Worm (Caenorhabditis elegans) whole organism, L2 larva: ENCODE results near the gene mak-1.
A peak's percentile ranks its signal among the peaks of the same experiment; 100 is the strongest.

Experiments used
- C34F6.9 ChIP-seq: fragments of 150-350 bp; optimal IDR thresholded peaks from 2 replicates; lab custom pipeline; 2014; ENCODE audit warnings: missing biosample characterization, missing genetic modification characterization
- F13H6.1 ChIP-seq: sonication (generic microtip); optimal IDR thresholded peaks from 2 replicates; lab custom pipeline; 2016; ENCODE audit warnings: missing genetic modification characterization, missing compliant biosample characterization
- R02D3.7 ChIP-seq: fragments of 150-350 bp; optimal IDR thresholded peaks from 2 replicates; lab custom pipeline; 2014; ENCODE audit warnings: missing biosample characterization, missing genetic modification characterization
- Y55F3AM.14 ChIP-seq: fragments of 200-800 bp; sonication (Bioruptor generic); optimal IDR thresholded peaks from 2 replicates; lab custom pipeline; 2018; ENCODE audit warnings: mild to moderate bottlenecking, missing genetic modification characterization, missing compliant biosample characterization
- alr-1 ChIP-seq: fragments of 150-350 bp; optimal IDR thresholded peaks from 2 replicates; lab custom pipeline; 2014; ENCODE audit warnings: missing biosample characterization, missing genetic modification characterization
- aly-2 ChIP-seq: fragments of 150-350 bp; optimal IDR thresholded peaks from 2 replicates; lab custom pipeline; 2014; ENCODE audit warnings: missing biosample characterization, missing genetic modification characterization
- ama-1 ChIP-seq: fragments of 150-350 bp; optimal IDR thresholded peaks from 2 replicates; lab custom pipeline; 2018; ENCODE audit warnings: inconsistent platforms
- blmp-1 ChIP-seq: sonication (generic microtip); optimal IDR thresholded peaks from 2 replicates; lab custom pipeline; 2017; ENCODE audit warnings: missing genetic modification characterization, mild to moderate bottlenecking, missing compliant biosample characterization, antibody characterized with exemption, moderate library complexity; ENCODE audit not compliant: insufficient read depth
- ceh-16 ChIP-seq: fragments of 150-350 bp; optimal IDR thresholded peaks from 2 replicates; lab custom pipeline; 2014; ENCODE audit warnings: missing biosample characterization, missing genetic modification characterization
- ceh-82 ChIP-seq: fragments of 150-350 bp; optimal IDR thresholded peaks from 2 replicates; lab custom pipeline; 2014; ENCODE audit warnings: missing biosample characterization, missing genetic modification characterization
- crh-2 ChIP-seq: sonication (generic microtip); optimal IDR thresholded peaks from 2 replicates; lab custom pipeline; 2017; ENCODE audit warnings: missing biosample characterization, missing genetic modification characterization
- dmd-4 ChIP-seq: sonication (generic microtip); optimal IDR thresholded peaks from 2 replicates; lab custom pipeline; 2017; ENCODE audit warnings: missing biosample characterization, missing genetic modification characterization
- egl-27 ChIP-seq: sonication (generic microtip); optimal IDR thresholded peaks from 3 replicates; lab custom pipeline; 2017; ENCODE audit warnings: missing biosample characterization, missing genetic modification reagents, missing genetic modification characterization
- elt-1 ChIP-seq: fragments of 150-350 bp; optimal IDR thresholded peaks from 2 replicates; lab custom pipeline; 2014; ENCODE audit warnings: missing biosample characterization, missing genetic modification characterization
- elt-3 ChIP-seq: sonication (generic microtip); optimal IDR thresholded peaks from 2 replicates; lab custom pipeline; 2017; ENCODE audit warnings: missing biosample characterization, missing genetic modification characterization
- fos-1 ChIP-seq: fragments of 150-350 bp; optimal IDR thresholded peaks from 2 replicates; lab custom pipeline; 2014; ENCODE audit warnings: missing biosample characterization, missing genetic modification characterization
- gmeb-1 ChIP-seq: fragments of 150-350 bp; optimal IDR thresholded peaks from 2 replicates; lab custom pipeline; 2014; ENCODE audit warnings: missing biosample characterization, missing genetic modification characterization
- lin-11 ChIP-seq: fragments of 150-350 bp; sonication (generic microtip); optimal IDR thresholded peaks from 2 replicates; lab custom pipeline; 2014; ENCODE audit warnings: missing biosample characterization, missing genetic modification characterization, inconsistent platforms, mixed read lengths
- lin-13 ChIP-seq: fragments of 150-350 bp; optimal IDR thresholded peaks from 2 replicates; lab custom pipeline; 2014; ENCODE audit warnings: missing biosample characterization, missing genetic modification reagents, missing genetic modification characterization
- lin-39 ChIP-seq: fragments of 150-350 bp; optimal IDR thresholded peaks from 2 replicates; lab custom pipeline; 2014; ENCODE audit warnings: missing biosample characterization, missing genetic modification reagents, missing genetic modification characterization
- lsy-2 ChIP-seq, 2 experiments: fragments of 150-350 bp in 1 of 2; sonication (generic microtip) in 1 of 2; optimal IDR thresholded peaks; 2 replicates each; lab custom pipeline; 2014 to 2017; ENCODE audit warnings: missing biosample characterization in 2 of 2, missing genetic modification characterization in 2 of 2
- mbf-1 ChIP-seq: sonication (generic microtip); optimal IDR thresholded peaks from 2 replicates; lab custom pipeline; 2017; ENCODE audit warnings: missing biosample characterization, missing genetic modification characterization
- mdl-1 ChIP-seq, 2 experiments: fragments of 150-350 bp in 1 of 2; sonication (generic microtip) in 1 of 2; optimal IDR thresholded peaks; 2 replicates each; lab custom pipeline; 2017; ENCODE audit warnings: missing biosample characterization in 2 of 2, missing genetic modification characterization in 2 of 2
- nhr-10 ChIP-seq: sonication (generic microtip); optimal IDR thresholded peaks from 2 replicates; lab custom pipeline; 2017; ENCODE audit warnings: missing biosample characterization, missing genetic modification characterization
- nhr-11 ChIP-seq: fragments of 150-350 bp; optimal IDR thresholded peaks from 2 replicates; lab custom pipeline; 2014; ENCODE audit warnings: missing biosample characterization, missing genetic modification characterization
- nhr-12 ChIP-seq: fragments of 150-350 bp; optimal IDR thresholded peaks from 2 replicates; lab custom pipeline; 2014; ENCODE audit warnings: missing biosample characterization, missing genetic modification characterization
- nhr-129 ChIP-seq: fragments of 150-350 bp; optimal IDR thresholded peaks from 2 replicates; lab custom pipeline; 2014; ENCODE audit warnings: missing biosample characterization, missing genetic modification characterization
- nhr-23 ChIP-seq: fragments of 150-350 bp; optimal IDR thresholded peaks from 2 replicates; lab custom pipeline; 2014; ENCODE audit warnings: missing biosample characterization, missing genetic modification reagents, missing genetic modification characterization
- nhr-237 ChIP-seq: fragments of 150-350 bp; optimal IDR thresholded peaks from 2 replicates; lab custom pipeline; 2014; ENCODE audit warnings: missing biosample characterization, missing genetic modification characterization
- nhr-25 ChIP-seq: fragments of 150-350 bp; sonication (generic microtip); optimal IDR thresholded peaks from 3 replicates; lab custom pipeline; 2014; ENCODE audit warnings: missing biosample characterization, missing genetic modification characterization
- nhr-6 ChIP-seq: fragments of 150-350 bp; optimal IDR thresholded peaks from 2 replicates; lab custom pipeline; 2014; ENCODE audit warnings: missing biosample characterization, missing genetic modification characterization
- nhr-77 ChIP-seq: fragments of 150-350 bp; optimal IDR thresholded peaks from 2 replicates; lab custom pipeline; 2014; ENCODE audit warnings: missing biosample characterization, missing genetic modification characterization
- sem-4 ChIP-seq: fragments of 150-350 bp; optimal IDR thresholded peaks from 2 replicates; lab custom pipeline; 2014; ENCODE audit warnings: missing biosample characterization, missing genetic modification reagents, missing genetic modification characterization
- skn-1 ChIP-seq: sonication (generic microtip); optimal IDR thresholded peaks from 2 replicates; lab custom pipeline; 2017; ENCODE audit warnings: missing biosample characterization, missing genetic modification characterization
- sma-3 ChIP-seq: sonication (generic microtip); optimal IDR thresholded peaks from 2 replicates; lab custom pipeline; 2016; ENCODE audit warnings: missing genetic modification reagents, missing genetic modification characterization, missing compliant biosample characterization
- sma-9 ChIP-seq, 2 experiments: fragments of 150-350 bp in 1 of 2; sonication (generic microtip) in 1 of 2; optimal IDR thresholded peaks; 2 replicates each; lab custom pipeline; 2014 to 2016; ENCODE audit warnings: missing genetic modification characterization in 2 of 2, mild to moderate bottlenecking in 1 of 2, missing biosample characterization in 1 of 2, missing compliant biosample characterization in 1 of 2, missing genetic modification reagents in 1 of 2, moderate library complexity in 1 of 2
- unc-39 ChIP-seq: fragments of 150-350 bp; optimal IDR thresholded peaks from 2 replicates; lab custom pipeline; 2014; ENCODE audit warnings: missing biosample characterization, missing genetic modification characterization
- unc-62 ChIP-seq: fragments of 150-350 bp; optimal IDR thresholded peaks from 2 replicates; lab custom pipeline; 2014; ENCODE audit warnings: missing biosample characterization, missing genetic modification reagents, missing genetic modification characterization
- ztf-1 ChIP-seq: fragments of 200-800 bp; sonication (Bioruptor generic); conservative IDR thresholded peaks from 2 replicates; pipeline ENCODE4 v1.3.6; 2022; ENCODE audit warnings: missing genetic modification characterization, missing compliant biosample characterization
- ztf-11 ChIP-seq: sonication (generic microtip); optimal IDR thresholded peaks from 2 replicates; lab custom pipeline; 2017; ENCODE audit warnings: missing biosample characterization, missing genetic modification characterization
- ztf-4 ChIP-seq: fragments of 150-350 bp; optimal IDR thresholded peaks from 2 replicates; lab custom pipeline; 2014; ENCODE audit warnings: missing biosample characterization, missing genetic modification characterization

The mak-1 gene

ce11 chrII:8740326-8740949, 3.4 kb upstream of the mak-1 start (continued):
- TF ChIP-seq nhr-25 (tag; lab: Kevin White, UChicago) = peak; percentile 77
- TF ChIP-seq lin-13 = peak; percentile 5
- TF ChIP-seq gmeb-1 (tag; lab: Kevin White, UChicago) = peak; percentile 14
- peak; percentile 38 for TF ChIP-seq egl-27 (tag; lab: Kevin White, UChicago)
- TF ChIP-seq ztf-11 (tag; lab: Kevin White, UChicago) = no peak
- no peak for TF ChIP-seq lin-11 (tag; lab: Kevin White, UChicago)
- no peak for TF ChIP-seq unc-39 (tag; lab: Kevin White, UChicago)
- no peak for TF ChIP-seq alr-1 (tag; lab: Kevin White, UChicago)
- no peak for TF ChIP-seq ceh-16 (tag; lab: Kevin White, UChicago)
- no peak for TF ChIP-seq skn-1 (tag; lab: Kevin White, UChicago)
- no peak for TF ChIP-seq elt-1 (tag; lab: Kevin White, UChicago)
- no peak for TF ChIP-seq sem-4 (tag; lab: Kevin White, UChicago)
- no peak for TF ChIP-seq ama-1 (lab: Kevin White, UChicago)
- TF ChIP-seq mdl-1 (tag; optimal IDR thresholded peaks at IDR 0.05; lab: Kevin White, UChicago) = peak; percentile 58 to 62
- TF ChIP-seq ztf-1 (GFP tag; lab: Robert Waterston, UW) = no peak
- TF ChIP-seq lsy-2 (tag; optimal IDR thresholded peaks at IDR 0.05; lab: Kevin White, UChicago) = peak in 1 of 2 experiments; percentile 40
- peak; percentile 46 for TF ChIP-seq Y55F3AM.14 (GFP tag; lab: Kevin White, UChicago)
- peak; percentile 42 for TF ChIP-seq F13H6.1 (tag; lab: Kevin White, UChicago)
- no peak for TF ChIP-seq ceh-82 (tag; lab: Kevin White, UChicago)
- no peak for TF ChIP-seq nhr-11 (tag; lab: Kevin White, UChicago)

- TF ChIP-seq lin-13 (peak; percentile 1), nhr-237 (tag; lab: Kevin White, UChicago) (no peak), nhr-12 (tag; lab: Kevin White, UChicago) (no peak), ceh-82 (tag; lab: Kevin White, UChicago) (no peak), Y55F3AM.14 (GFP tag; lab: Kevin White, UChicago) (no peak), sma-3 (GFP tag; lab: Kevin White, UChicago) (no peak), lsy-2 (tag; optimal IDR thresholded peaks at IDR 0.05; lab: Kevin White, UChicago) (peak in 1 of 2 experiments; percentile 48), nhr-23 (tag; lab: Kevin White, UChicago) (no peak), mdl-1 (tag; optimal IDR thresholded peaks at IDR 0.05; lab: Kevin White, UChicago) (peak in 1 of 2 experiments; percentile 74), crh-2 (tag; lab: Kevin White, UChicago) (no peak), ama-1 (lab: Kevin White, UChicago) (peak; percentile 28), sma-9 (GFP tag; optimal IDR thresholded peaks at IDR 0.05; lab: Kevin White, UChicago) (peak; percentile 97), sma-9 (tag; optimal IDR thresholded peaks at IDR 0.05; lab: Kevin White, UChicago) (no peak), nhr-10 (tag; lab: Kevin White, UChicago) (no peak), ztf-1 (GFP tag; lab: Robert Waterston, UW) (no peak), unc-39 (tag; lab: Kevin White, UChicago) (no peak), nhr-25 (tag; lab: Kevin White, UChicago) (no peak), nhr-6 (tag; lab: Kevin White, UChicago) (peak; percentile 29), lin-11 (tag; lab: Kevin White, UChicago) (no peak), ztf-11 (tag; lab: Kevin White, UChicago) (no peak), elt-3 (no peak), aly-2 (tag; lab: Kevin White, UChicago) (no peak), nhr-77 (no peak), ztf-4 (tag; lab: Kevin White, UChicago) (peak; percentile 15), blmp-1 (tag; lab: Kevin White, UChicago) (no peak), ceh-16 (tag; lab: Kevin White, UChicago) (no peak), dmd-4 (no peak), R02D3.7 (tag; lab: Kevin White, UChicago) (no peak), mbf-1 (no peak), lin-39 (tag; lab: Kevin White, UChicago) (no peak), unc-62 (GFP tag; lab: Kevin White, UChicago) (no peak), nhr-129 (tag; lab: Kevin White, UChicago) (peak; percentile 70), fos-1 (peak; percentile 42), gmeb-1 (tag; lab: Kevin White, UChicago) (no peak), F13H6.1 (tag; lab: Kevin White, UChicago) (peak; percentile 62), egl-27 (tag; lab: Kevin White, UChicago) (no peak), elt-1 (tag; lab: Kevin White, UChicago) (no peak), C34F6.9 (peak; percentile 26), sem-4 (tag; lab: Kevin White, UChicago) (no peak)
Observed at ce11 chrII:8741277-8741676, 2.6 kb upstream of the mak-1 start.
